Worm (Caenorhabditis elegans) whole organism, L1 larva: Measurements from ENCODE around the gene F58D2.4.

Experiments
- blmp-1 ChIP-seq: fragments of 150-350 bp; optimal IDR thresholded peaks from 2 replicates; lab custom pipeline; 2014; ENCODE audit warnings: missing biosample characterization, missing genetic modification characterization
- ceh-82 ChIP-seq, 3 experiments: fragments of 150-350 bp in 1 of 3; sonication (generic microtip) in 2 of 3; optimal IDR thresholded peaks; 2 replicates each; lab custom pipeline; 2014 to 2017; ENCODE audit warnings: missing biosample characterization in 3 of 3, missing genetic modification characterization in 3 of 3
- fos-1 ChIP-seq: fragments of 150-350 bp; optimal IDR thresholded peaks from 2 replicates; lab custom pipeline; 2014; ENCODE audit warnings: missing biosample characterization, missing genetic modification characterization
- jun-1 ChIP-seq: fragments of 150-350 bp; optimal IDR thresholded peaks from 2 replicates; lab custom pipeline; 2014; ENCODE audit warnings: missing biosample characterization, missing genetic modification reagents, missing genetic modification characterization
- nhr-11 ChIP-seq: fragments of 150-350 bp; optimal IDR thresholded peaks from 2 replicates; lab custom pipeline; 2014; ENCODE audit warnings: missing biosample characterization, missing genetic modification characterization
- pag-3 ChIP-seq: sonication (generic microtip); optimal IDR thresholded peaks from 2 replicates; lab custom pipeline; 2017; ENCODE audit warnings: missing genetic modification characterization, mild to moderate bottlenecking, missing compliant biosample characterization, antibody characterized with exemption, borderline replicate concordance; ENCODE audit not compliant: insufficient read depth
- zag-1 ChIP-seq: fragments of 150-350 bp; optimal IDR thresholded peaks from 2 replicates; lab custom pipeline; 2014; ENCODE audit warnings: missing biosample characterization, missing genetic modification characterization

DNA sequence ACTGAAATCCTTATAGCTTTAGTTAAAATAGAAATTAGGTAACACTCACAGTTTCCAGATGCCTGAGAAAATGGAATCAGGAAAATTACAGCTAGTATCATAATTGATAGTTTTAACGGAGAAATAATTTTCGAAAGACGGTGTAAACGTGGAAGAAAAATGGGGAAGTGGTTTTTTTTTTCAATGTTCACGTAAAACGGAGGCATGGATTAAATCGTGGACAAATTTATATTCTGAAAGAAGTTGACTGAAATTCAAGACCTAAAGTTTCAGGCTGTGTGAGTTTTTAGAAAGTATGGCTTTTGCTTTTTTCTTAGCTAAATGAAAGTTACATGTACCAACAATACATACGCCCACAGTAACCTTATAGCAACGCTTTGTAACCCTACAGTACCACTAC is 46.6 kb downstream of the F58D2.4 start, which contains the start of gene spe-43:
- TF ChIP-seq ceh-82 (tag; optimal IDR thresholded peaks at IDR 0.05; lab: Kevin White, UChicago) (no peak), pag-3 (no peak), fos-1 (tag; lab: Kevin White, UChicago) (no peak), blmp-1 (tag; lab: Kevin White, UChicago) (no peak), zag-1 (no peak), nhr-11 (no peak), jun-1 (tag; lab: Kevin White, UChicago) (no peak)
